Worm (Caenorhabditis elegans) whole organism, L4 larva: ENCODE results near the gene T16G1.9.

Experiments used
- R02D3.7 ChIP-seq: fragments of 150-350 bp; sonication (generic microtip); optimal IDR thresholded peaks from 3 replicates; lab custom pipeline; 2014; ENCODE audit warnings: missing biosample characterization, missing genetic modification characterization
- T26A8.4 ChIP-seq: fragments of 200-800 bp; sonication (Bioruptor generic); IDR thresholded peaks from 2 replicates; pipeline ENCODE4 v1.3.6; 2022; ENCODE audit warnings: missing genetic modification characterization, missing compliant biosample characterization
- aha-1 ChIP-seq: fragments of 150-350 bp; peaks from one replicate; lab custom pipeline; 2014; ENCODE audit warnings: missing biosample characterization, missing genetic modification characterization
- aly-2 ChIP-seq: sonication (generic microtip); optimal IDR thresholded peaks from 2 replicates; lab custom pipeline; 2018; ENCODE audit warnings: missing biosample characterization, missing genetic modification characterization
- ceh-20 ChIP-seq: fragments of 200-800 bp; sonication (Bioruptor generic); IDR thresholded peaks from 2 replicates; pipeline ENCODE4 v1.3.6; 2022; ENCODE audit warnings: missing genetic modification reagents, missing genetic modification characterization, missing compliant biosample characterization
- ceh-62 ChIP-seq: sonication (generic microtip); optimal IDR thresholded peaks from 2 replicates; lab custom pipeline; 2017; ENCODE audit warnings: missing biosample characterization, missing genetic modification characterization
- daf-12 ChIP-seq: fragments of 150-350 bp; optimal IDR thresholded peaks from 2 replicates; lab custom pipeline; 2014; ENCODE audit warnings: missing biosample characterization, missing genetic modification reagents, missing genetic modification characterization
- daf-16 ChIP-seq, 3 experiments: sonication (generic microtip); optimal IDR thresholded peaks; 2 replicates each; lab custom pipeline; 2016 to 2017; ENCODE audit warnings: missing genetic modification characterization in 3 of 3, missing genetic modification reagents in 3 of 3, mild to moderate bottlenecking in 2 of 3, missing compliant biosample characterization in 2 of 3, missing biosample characterization in 1 of 3, moderate library complexity in 1 of 3
- daf-8 ChIP-seq: fragments of 200-800 bp; sonication (Bioruptor generic); IDR thresholded peaks from 2 replicates; pipeline ENCODE4 v1.3.6; 2022; ENCODE audit warnings: missing genetic modification characterization, missing compliant biosample characterization
- dmd-6 ChIP-seq: fragments of 200-800 bp; sonication (Bioruptor generic); IDR thresholded peaks from 2 replicates; pipeline ENCODE4 v1.3.6; 2022; ENCODE audit warnings: missing genetic modification reagents, missing genetic modification characterization, missing compliant biosample characterization
- dmd-8 ChIP-seq: fragments of 200-800 bp; sonication (Bioruptor generic); IDR thresholded peaks from 2 replicates; pipeline ENCODE4 v1.3.6; 2022; ENCODE audit warnings: missing genetic modification characterization, missing compliant biosample characterization
- dve-1 ChIP-seq: sonication (generic microtip); optimal IDR thresholded peaks from 2 replicates; lab custom pipeline; 2017; ENCODE audit warnings: antibody characterized with exemption, mild to moderate bottlenecking, missing genetic modification characterization, missing compliant biosample characterization; ENCODE audit not compliant: insufficient read depth
- egl-27 ChIP-seq: sonication (generic microtip); optimal IDR thresholded peaks from 3 replicates; lab custom pipeline; 2017; ENCODE audit warnings: missing biosample characterization, missing genetic modification reagents, missing genetic modification characterization
- lim-7 ChIP-seq: fragments of 200-800 bp; sonication (Bioruptor generic); IDR thresholded peaks from 2 replicates; pipeline ENCODE4 v1.3.6; 2022; ENCODE audit warnings: missing genetic modification characterization, missing compliant biosample characterization
- lin-1 ChIP-seq: fragments of 200-800 bp; sonication (Bioruptor generic); IDR thresholded peaks from 2 replicates; pipeline ENCODE4 v1.3.6; 2022; ENCODE audit warnings: missing genetic modification reagents, missing genetic modification characterization, missing compliant biosample characterization
- lin-13 ChIP-seq: fragments of 150-350 bp; optimal IDR thresholded peaks from 2 replicates; lab custom pipeline; 2014; ENCODE audit warnings: missing biosample characterization, missing genetic modification reagents, missing genetic modification characterization
- mdl-1 ChIP-seq, 2 experiments: fragments of 150-350 bp in 1 of 2; sonication (generic microtip) in 1 of 2; optimal IDR thresholded peaks; 2 replicates each; lab custom pipeline; 2014 to 2017; ENCODE audit warnings: missing biosample characterization in 2 of 2, missing genetic modification characterization in 2 of 2
- nhr-102 ChIP-seq: sonication (generic microtip); optimal IDR thresholded peaks from 2 replicates; lab custom pipeline; 2016; ENCODE audit warnings: mild to moderate bottlenecking, missing genetic modification characterization, moderate library complexity, missing compliant biosample characterization
- nhr-28 ChIP-seq: fragments of 150-350 bp; optimal IDR thresholded peaks from 2 replicates; lab custom pipeline; 2014; ENCODE audit warnings: missing biosample characterization, missing genetic modification characterization
- nhr-6 ChIP-seq: fragments of 150-350 bp; optimal IDR thresholded peaks from 2 replicates; lab custom pipeline; 2014; ENCODE audit warnings: missing biosample characterization, missing genetic modification characterization
- nhr-77 ChIP-seq: fragments of 150-350 bp; optimal IDR thresholded peaks from 2 replicates; lab custom pipeline; 2014; ENCODE audit warnings: missing biosample characterization, missing genetic modification characterization
- pha-4 ChIP-seq, 2 experiments: fragments of 150-350 bp in 1 of 2; fragments of 200-800 bp in 1 of 2; sonication (Bioruptor generic) in 1 of 2; IDR thresholded peaks in 1 of 2; optimal IDR thresholded peaks in 1 of 2; 2 replicates each; pipeline versions ENCODE4 v1.3.6 to Lab custom; 2014 to 2022; ENCODE audit warnings: missing genetic modification characterization in 2 of 2, missing genetic modification reagents in 2 of 2, missing biosample characterization in 1 of 2, missing compliant biosample characterization in 1 of 2
- php-3 ChIP-seq: fragments of 200-800 bp; sonication (Bioruptor generic); IDR thresholded peaks from 2 replicates; pipeline ENCODE4 v1.3.6; 2022; ENCODE audit warnings: missing genetic modification reagents, missing genetic modification characterization, missing compliant biosample characterization
- pqm-1 ChIP-seq: sonication (generic microtip); optimal IDR thresholded peaks from 2 replicates; lab custom pipeline; 2017; ENCODE audit warnings: missing biosample characterization, missing genetic modification characterization
- snpc-4 ChIP-seq: fragments of 150-350 bp; optimal IDR thresholded peaks from 2 replicates; lab custom pipeline; 2014; ENCODE audit warnings: missing biosample characterization, missing genetic modification characterization
- spr-3 ChIP-seq: fragments of 200-800 bp; sonication (Bioruptor generic); optimal IDR thresholded peaks from 2 replicates; lab custom pipeline; 2018; ENCODE audit warnings: mild to moderate bottlenecking, missing genetic modification characterization, missing compliant biosample characterization
- unc-39 ChIP-seq: sonication (generic microtip); optimal IDR thresholded peaks from 2 replicates; lab custom pipeline; 2017; ENCODE audit warnings: missing biosample characterization, missing genetic modification characterization
- unc-62 ChIP-seq, 3 experiments: fragments of 150-350 bp in 1 of 3; sonication (generic microtip); optimal IDR thresholded peaks in 2 of 3; peaks in 1 of 3; 1 replicate in 1 of 3; 2 replicates in 2 of 3; lab custom pipeline; 2014 to 2017; ENCODE audit warnings: missing biosample characterization in 3 of 3, missing genetic modification characterization in 3 of 3, missing genetic modification reagents in 3 of 3, missing genotype in 1 of 3
- zfp-3 ChIP-seq: fragments of 200-800 bp; sonication (Bioruptor generic); conservative IDR thresholded peaks from 2 replicates; pipeline ENCODE4 v1.3.6; 2022; ENCODE audit warnings: missing genetic modification reagents, missing genetic modification characterization, missing compliant biosample characterization

The T16G1.9 gene

DNA sequence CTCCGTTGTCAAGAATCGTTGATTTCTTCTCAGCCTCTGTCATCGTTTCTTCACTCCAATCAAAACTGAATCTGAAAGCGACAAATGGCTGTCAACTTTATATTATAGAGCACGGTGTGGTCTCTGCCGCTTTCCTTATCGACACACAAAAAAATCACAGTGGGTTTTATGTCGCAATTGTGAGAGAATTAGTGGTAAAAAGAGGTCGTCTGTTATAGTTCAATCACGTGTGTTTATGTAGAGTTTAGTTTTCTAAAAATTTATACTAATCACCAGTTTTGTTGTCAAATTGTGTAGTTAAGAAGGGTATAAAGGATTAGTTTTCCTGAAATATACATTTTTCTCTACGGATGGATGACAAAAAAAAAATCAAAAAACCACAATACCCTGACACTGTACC is 15.7 kb downstream of the T16G1.9 start, which contains the start of gene T16G1.7 (continued):
- TF ChIP-seq lin-13 (GFP tag; lab: Kevin White, UChicago) (no peak), R02D3.7 (tag; lab: Kevin White, UChicago) (no peak), lin-1 (GFP tag; lab: Robert Waterston, UW) (peak; percentile 72; the same call in 1 of the 2 replicates), pha-4 (GFP tag; IDR thresholded peaks at IDR 0.05; lab: Robert Waterston, UW) (no peak), pha-4 (tag; optimal IDR thresholded peaks at IDR 0.05; lab: Kevin White, UChicago) (no peak), nhr-102 (tag; lab: Kevin White, UChicago) (peak; percentile 66), dmd-6 (GFP tag; lab: Robert Waterston, UW) (peak; percentile 96), mdl-1 (tag; optimal IDR thresholded peaks at IDR 0.05; lab: Kevin White, UChicago) (peak in 1 of 2 experiments; percentile 51), daf-8 (GFP tag; lab: Robert Waterston, UW) (no peak), lim-7 (GFP tag; lab: Robert Waterston, UW) (no peak), nhr-77 (tag; lab: Kevin White, UChicago) (peak; percentile 68)
- TF ChIP-seq, all 104 proteins: peak for 18

- no peak for TF ChIP-seq daf-16 (GFP tag; optimal IDR thresholded peaks at IDR 0.05; lab: Kevin White, UChicago)
- TF ChIP-seq daf-16 (tag; optimal IDR thresholded peaks at IDR 0.05; lab: Kevin White, UChicago): peak; percentile 78
- TF ChIP-seq dve-1 (tag; lab: Kevin White, UChicago): peak; percentile 44
- peak; percentile 47 for TF ChIP-seq pqm-1
- no peak for TF ChIP-seq aha-1 (tag; lab: Kevin White, UChicago)
- no peak for TF ChIP-seq egl-27
- TF ChIP-seq nhr-28: peak; percentile 48
- TF ChIP-seq dmd-6 (GFP tag; lab: Robert Waterston, UW): peak; percentile 70
- no peak for TF ChIP-seq snpc-4 (tag; lab: Kevin White, UChicago)
- TF ChIP-seq php-3 (GFP tag; lab: Robert Waterston, UW): no peak
- TF ChIP-seq ceh-62 (tag; lab: Kevin White, UChicago): no peak
These were observed 17.0 kb downstream of the T16G1.9 start for ce11 chrV:12933654-12934053.

- TF ChIP-seq unc-39 (tag; lab: Kevin White, UChicago): no peak
- TF ChIP-seq daf-8 (GFP tag; lab: Robert Waterston, UW): no peak
- peak in 1 of 2 experiments; percentile 11 for TF ChIP-seq unc-62 (GFP tag; optimal IDR thresholded peaks at IDR 0.05 in 1 of 2; lab: Kevin White, UChicago)
- no peak for TF ChIP-seq unc-62 (tag; optimal IDR thresholded peaks at IDR 0.05; lab: Kevin White, UChicago)
- no peak for TF ChIP-seq T26A8.4
- TF ChIP-seq ceh-20 (GFP tag; lab: Robert Waterston, UW): no peak
These were observed 21.6 kb downstream of the T16G1.9 start, which contains the start of gene T16G1.2 for ce11 chrV:12928929-12929532. T16G1.2 (plus strand) TSS chrV:12929482.

ce11 chrV:12924128-12924527 is 26.5 kb downstream of the T16G1.9 start, which contains the start of gene pqn-67:
pqn-67 (plus strand) TSS chrV:12924428.
- 0 out of 2 replicates have a peak, but pooled peaks have one; percentile 17 for TF ChIP-seq zfp-3 (GFP tag; lab: Robert Waterston, UW)
- TF ChIP-seq aly-2 (tag; lab: Kevin White, UChicago): no peak
- TF ChIP-seq dmd-8 (GFP tag; lab: Robert Waterston, UW): 0 out of 2 replicates have a peak, but pooled peaks have one; percentile 29
- TF ChIP-seq, all 104 proteins: peak for 2

ce11 chrV:12922308-12922707 is 28.4 kb downstream of the T16G1.9 start, which contains the start of gene dhrs-4:
dhrs-4 (plus strand) TSS chrV:12922608.
- peak; percentile 6 for TF ChIP-seq nhr-6 (tag; lab: Kevin White, UChicago)
- TF ChIP-seq spr-3: no peak
- TF ChIP-seq nhr-28: peak; percentile 64
- TF ChIP-seq daf-16 (GFP tag; optimal IDR thresholded peaks at IDR 0.05; lab: Kevin White, UChicago): no peak
- peak; percentile 36 for TF ChIP-seq daf-16 (tag; optimal IDR thresholded peaks at IDR 0.05; lab: Kevin White, UChicago)
- no peak for TF ChIP-seq daf-12 (tag; lab: Kevin White, UChicago)
- peak; percentile 61 for TF ChIP-seq aha-1 (tag; lab: Kevin White, UChicago)
